Fruit fly (Drosophila melanogaster): Measurements from ENCODE around the gene CG42514.

CG42514 gene

dm6 chr3L:16482167-16482566 lies 13.9 kb downstream of the CG42514 start:
- TF ChIP-seq h (GFP tag; optimal IDR thresholded peaks at IDR 0.05) (peak; percentile 15), CG9705 (GFP tag; optimal IDR thresholded peaks at IDR 0.05) (no peak)

- TF ChIP-seq Hnf4 (GFP tag; optimal IDR thresholded peaks at IDR 0.05) (peak; percentile 71), jim (GFP tag; optimal IDR thresholded peaks at IDR 0.05) (no peak), dsf (GFP tag; optimal IDR thresholded peaks at IDR 0.05; ENCODE audit: borderline replicate concordance) (no peak), ey (GFP tag; optimal IDR thresholded peaks at IDR 0.05) (peak; percentile 81), foxo (GFP tag; optimal IDR thresholded peaks at IDR 0.05) (peak in 1 of 2 experiments; percentile 84), h (GFP tag; optimal IDR thresholded peaks at IDR 0.05) (peak; percentile 81), lola (GFP tag; optimal IDR thresholded peaks at IDR 0.05) (no peak), sage (GFP tag; optimal IDR thresholded peaks at IDR 0.05) (peak; percentile 6), br (GFP tag; optimal IDR thresholded peaks at IDR 0.05) (peak; percentile 73), Dif (GFP tag; optimal IDR thresholded peaks at IDR 0.05; ENCODE audit: partially characterized antibody) (no peak), Myc (optimal IDR thresholded peaks at IDR 0.05) (no peak), GATAd (GFP tag; optimal IDR thresholded peaks at IDR 0.05) (no peak), CG32264 (GFP tag; optimal IDR thresholded peaks at IDR 0.05) (peak; percentile 5), CG9705 (GFP tag; optimal IDR thresholded peaks at IDR 0.05) (peak; percentile 31), dmrt93B (GFP tag; optimal IDR thresholded peaks at IDR 0.05) (peak; percentile 58), usp (GFP tag; optimal IDR thresholded peaks at IDR 0.05) (no peak), Sp1 (GFP tag; optimal IDR thresholded peaks at IDR 0.05) (peak; percentile 66), Hr78 (GFP tag; optimal IDR thresholded peaks at IDR 0.05) (no peak), tai (GFP tag; optimal IDR thresholded peaks at IDR 0.05) (peak; percentile 30), CrebA (GFP tag; optimal IDR thresholded peaks at IDR 0.05; ENCODE audit: borderline replicate concordance) (no peak), Rel (GFP tag; optimal IDR thresholded peaks at IDR 0.05) (no peak), Rel (tag; optimal IDR thresholded peaks at IDR 0.05) (peak; percentile 1), rgr (GFP tag; optimal IDR thresholded peaks at IDR 0.05) (peak; percentile 83), OdsH (GFP tag; optimal IDR thresholded peaks at IDR 0.05) (peak; percentile 75), sv (GFP tag; optimal IDR thresholded peaks at IDR 0.05) (peak; percentile 93), fru (GFP tag; optimal IDR thresholded peaks at IDR 0.05) (peak; percentile 79), Jra (GFP tag; optimal IDR thresholded peaks at IDR 0.05) (peak; percentile 29), Mio (GFP tag; optimal IDR thresholded peaks at IDR 0.05) (no peak), Abd-B (GFP tag; optimal IDR thresholded peaks at IDR 0.05) (no peak), dl (GFP tag; optimal IDR thresholded peaks at IDR 0.05; ENCODE audit: insufficient read depth in 1 of 2, partially characterized antibody in 2 of 2) (no peak), N (GFP tag; optimal IDR thresholded peaks at IDR 0.05) (no peak), HLH106 (tag; optimal IDR thresholded peaks at IDR 0.05) (peak; percentile 75), Dfd (GFP tag; optimal IDR thresholded peaks at IDR 0.05) (no peak), psq (GFP tag; optimal IDR thresholded peaks at IDR 0.05) (peak; percentile 72), Vsx2 (GFP tag; optimal IDR thresholded peaks at IDR 0.05; ENCODE audit: partially characterized antibody) (no peak), woc (GFP tag; optimal IDR thresholded peaks at IDR 0.05) (peak; percentile 43), brk (GFP tag; optimal IDR thresholded peaks at IDR 0.05) (peak; percentile 44), pan (optimal IDR thresholded peaks at IDR 0.05) (no peak), Hr83 (GFP tag; optimal IDR thresholded peaks at IDR 0.05; ENCODE audit: poor library complexity, severe bottlenecking) (no peak)
Observed at dm6 chr3L:16480408-16481193, 15.4 kb downstream of the CG42514 start.

Measured in whole organism, wandering third instar larva.